Fruit fly (Drosophila melanogaster): ENCODE data around the gene CG44005.

DNA sequence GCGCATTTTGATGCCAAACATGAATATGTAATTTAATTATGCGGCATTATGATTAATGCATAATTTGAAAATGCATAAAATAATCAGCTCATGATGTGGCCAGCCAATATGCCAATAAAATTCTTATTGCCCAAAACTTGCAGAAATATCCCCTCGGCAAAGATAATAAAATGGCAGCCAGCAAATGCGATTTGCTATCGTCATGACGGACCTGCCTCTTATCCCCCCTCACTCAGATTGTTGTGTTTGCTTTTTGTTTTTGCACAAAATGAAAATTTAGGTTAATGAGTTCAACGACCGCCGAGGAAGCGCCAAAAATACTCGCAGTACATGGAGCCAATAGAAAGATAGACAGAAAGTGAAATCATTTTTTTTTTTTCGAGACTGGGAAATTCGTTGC, 47.3 kb downstream of the CG44005 start:
- TF ChIP-seq CTCF (optimal IDR thresholded peaks at IDR 0.05) = no peak
- no peak for TF ChIP-seq CG8478 (optimal IDR thresholded peaks at IDR 0.05)
